Worm (Caenorhabditis elegans): Measurements from ENCODE around the gene nxf-2.

Gene nxf-2

ce11 chrV:14372774-14373173 is 44.9 kb downstream of the nxf-2 start, which contains the start of gene unc-39:
Gene unc-39, plus strand, starts transcription at chrV:14373074.
- TF ChIP-seq mdl-1 (tag; optimal IDR thresholded peaks at IDR 0.05) (no peak), pqm-1 (tag; optimal IDR thresholded peaks at IDR 0.05) (no peak), hmg-11 (tag; optimal IDR thresholded peaks at IDR 0.05) (no peak), tbx-2 (tag; optimal IDR thresholded peaks at IDR 0.05) (no peak), ZK546.5 (tag; optimal IDR thresholded peaks at IDR 0.05) (no peak), aly-2 (tag; optimal IDR thresholded peaks at IDR 0.05) (no peak), nhr-11 (tag; optimal IDR thresholded peaks at IDR 0.05) (no peak), fos-1 (tag; optimal IDR thresholded peaks at IDR 0.05) (no peak), nhr-237 (tag; optimal IDR thresholded peaks at IDR 0.05) (no peak), ceh-82 (tag; optimal IDR thresholded peaks at IDR 0.05) (no peak), nhr-77 (tag; optimal IDR thresholded peaks at IDR 0.05) (no peak), nhr-28 (tag; optimal IDR thresholded peaks at IDR 0.05) (no peak), mml-1 (tag; optimal IDR thresholded peaks at IDR 0.05) (no peak), skn-1 (tag; optimal IDR thresholded peaks at IDR 0.05) (no peak), sea-2 (GFP tag; optimal IDR thresholded peaks at IDR 0.05) (no peak), ceh-16 (tag; optimal IDR thresholded peaks at IDR 0.05) (no peak), pha-4 (tag; optimal IDR thresholded peaks at IDR 0.05) (no peak)

- no peak for TF ChIP-seq skn-1 (tag; optimal IDR thresholded peaks at IDR 0.05)
- TF ChIP-seq nhr-25 (tag; optimal IDR thresholded peaks at IDR 0.05), result no peak
- TF ChIP-seq nhr-76 (tag; optimal IDR thresholded peaks at IDR 0.05), result no peak
- TF ChIP-seq eor-1 (tag; optimal IDR thresholded peaks at IDR 0.05), result no peak
- no peak for TF ChIP-seq ceh-28 (tag; optimal IDR thresholded peaks at IDR 0.05)
- TF ChIP-seq egl-27 (tag; optimal IDR thresholded peaks at IDR 0.05), result no peak
- TF ChIP-seq mml-1 (tag; optimal IDR thresholded peaks at IDR 0.05), result no peak
- no peak for TF ChIP-seq lsy-12 (tag; optimal IDR thresholded peaks at IDR 0.05)
- TF ChIP-seq fos-1 (tag; optimal IDR thresholded peaks at IDR 0.05), result no peak
- peak; percentile 47 for TF ChIP-seq lin-39 (tag; optimal IDR thresholded peaks at IDR 0.05)
- TF ChIP-seq nhr-12 (tag; optimal IDR thresholded peaks at IDR 0.05), result no peak
- no peak for TF ChIP-seq sea-2 (GFP tag; optimal IDR thresholded peaks at IDR 0.05)
- peak; percentile 43 for TF ChIP-seq nfya-1 (tag; optimal IDR thresholded peaks at IDR 0.05; ENCODE audit: insufficient read depth)
- TF ChIP-seq mdl-1 (tag; optimal IDR thresholded peaks at IDR 0.05), result no peak
- TF ChIP-seq egl-5 (tag; optimal IDR thresholded peaks at IDR 0.05), result no peak
- no peak for TF ChIP-seq fkh-2 (tag; optimal IDR thresholded peaks at IDR 0.05)
- TF ChIP-seq ama-1 (optimal IDR thresholded peaks at IDR 0.05), result peak; percentile 53
- no peak for TF ChIP-seq zag-1 (tag; optimal IDR thresholded peaks at IDR 0.05)
- peak; percentile 51 for TF ChIP-seq unc-62 (GFP tag; optimal IDR thresholded peaks at IDR 0.05)
Observed at ce11 chrV:14369412-14369811, 48.2 kb downstream of the nxf-2 start.

- TF ChIP-seq jun-1 (tag; optimal IDR thresholded peaks at IDR 0.05), result peak; percentile 11
- peak; percentile 81 for TF ChIP-seq nfya-1 (tag; optimal IDR thresholded peaks at IDR 0.05; ENCODE audit: insufficient read depth)
- peak; percentile 1 for TF ChIP-seq ztf-11 (tag; optimal IDR thresholded peaks at IDR 0.05)
- TF ChIP-seq nhr-25 (tag; optimal IDR thresholded peaks at IDR 0.05), result peak; percentile 77
- no peak for TF ChIP-seq ceh-28 (tag; optimal IDR thresholded peaks at IDR 0.05)
- TF ChIP-seq fkh-2 (tag; optimal IDR thresholded peaks at IDR 0.05), result no peak
- TF ChIP-seq aly-2 (tag; optimal IDR thresholded peaks at IDR 0.05), result no peak
- no peak for TF ChIP-seq mdl-1 (tag; optimal IDR thresholded peaks at IDR 0.05)
- peak; percentile 89 for TF ChIP-seq nhr-23 (tag; optimal IDR thresholded peaks at IDR 0.05)
- peak; percentile 96 for TF ChIP-seq pqm-1 (tag; optimal IDR thresholded peaks at IDR 0.05)
- peak; percentile 29 for TF ChIP-seq ztf-4 (tag; optimal IDR thresholded peaks at IDR 0.05)
- TF ChIP-seq ZK546.5 (tag; optimal IDR thresholded peaks at IDR 0.05), result no peak
- TF ChIP-seq snpc-4 (tag; optimal IDR thresholded peaks at IDR 0.05), result peak; percentile 49
- peak; percentile 57 for TF ChIP-seq unc-62 (GFP tag; optimal IDR thresholded peaks at IDR 0.05)
- peak; percentile 81 for TF ChIP-seq daf-12 (tag; optimal IDR thresholded peaks at IDR 0.05)
- peak; percentile 95 for TF ChIP-seq hmg-11 (tag; optimal IDR thresholded peaks at IDR 0.05)
- no peak for TF ChIP-seq eor-1 (tag; optimal IDR thresholded peaks at IDR 0.05)
- TF ChIP-seq elt-3 (tag; optimal IDR thresholded peaks at IDR 0.05), result no peak
- TF ChIP-seq nhr-28 (tag; optimal IDR thresholded peaks at IDR 0.05), result no peak
- TF ChIP-seq egl-5 (tag; optimal IDR thresholded peaks at IDR 0.05), result peak; percentile 56
- no peak for TF ChIP-seq ceh-16 (tag; optimal IDR thresholded peaks at IDR 0.05)
- TF ChIP-seq ceh-82 (tag; optimal IDR thresholded peaks at IDR 0.05), result no peak
- TF ChIP-seq skn-1 (tag; optimal IDR thresholded peaks at IDR 0.05), result no peak
- TF ChIP-seq nhr-43 (tag; optimal IDR thresholded peaks at IDR 0.05; ENCODE audit: poor library complexity, severe bottlenecking), result peak; percentile 52
- TF ChIP-seq nhr-237 (tag; optimal IDR thresholded peaks at IDR 0.05), result no peak
- peak; percentile 6 for TF ChIP-seq tbx-2 (tag; optimal IDR thresholded peaks at IDR 0.05)
- no peak for TF ChIP-seq nhr-77 (tag; optimal IDR thresholded peaks at IDR 0.05)
- peak; percentile 53 for TF ChIP-seq pha-4 (tag; optimal IDR thresholded peaks at IDR 0.05)
- TF ChIP-seq lsy-12 (tag; optimal IDR thresholded peaks at IDR 0.05), result peak; percentile 24
- TF ChIP-seq lin-15B (tag; optimal IDR thresholded peaks at IDR 0.05), result no peak
- peak; percentile 73 for TF ChIP-seq elt-2 (tag; optimal IDR thresholded peaks at IDR 0.05)
- TF ChIP-seq nhr-11 (tag; optimal IDR thresholded peaks at IDR 0.05), result no peak
Observed at ce11 chrV:14368272-14369052, 49.2 kb downstream of the nxf-2 start.
